Worm (Caenorhabditis elegans): Measurements from ENCODE around the gene rnp-2.

- no peak for TF ChIP-seq ama-1 (optimal IDR thresholded peaks at IDR 0.05)
- TF ChIP-seq ets-7 (tag; optimal IDR thresholded peaks at IDR 0.05), result no peak
- no peak for TF ChIP-seq hmg-4 (GFP tag; optimal IDR thresholded peaks at IDR 0.05)
- TF ChIP-seq flt-1 (GFP tag; IDR thresholded peaks at IDR 0.05), result no peak
- no peak for TF ChIP-seq pes-1 (GFP tag; IDR thresholded peaks at IDR 0.05)
These were observed 31.6 kb upstream of the rnp-2 start, which contains the start of gene F49F1.18 for ce11 chrIV:4140265-4140664.

Measured in whole organism, early embryonic.